Fruit fly (Drosophila melanogaster) whole organism, embryonic: ENCODE data around the gene elgi.
A peak's percentile ranks its signal among the peaks of the same experiment; 100 is the strongest.

Experiments
- ATbp ChIP-seq: fragments of 200-800 bp; sonication (Bioruptor generic); optimal IDR thresholded peaks from 2 replicates; lab custom pipeline; 2017; ENCODE audit warnings: missing biosample characterization, mild to moderate bottlenecking, missing genetic modification characterization, missing genetic modification reagents
- B-H1 ChIP-seq: fragments of 200-800 bp; sonication (Bioruptor generic); IDR thresholded peaks from 3 replicates; pipeline ENCODE4 v1.3.6; 2022; ENCODE audit warnings: missing biosample characterization, missing genetic modification characterization
- CG10267 ChIP-seq: fragments of 200-800 bp; sonication (Bioruptor generic); optimal IDR thresholded peaks from 2 replicates; lab custom pipeline; 2018; ENCODE audit warnings: missing biosample characterization, mild to moderate bottlenecking, missing genetic modification characterization, moderate library complexity
- CG10959 ChIP-seq: fragments of 200-800 bp; sonication (Bioruptor generic); IDR thresholded peaks from 2 replicates; pipeline ENCODE4 v1.3.6; 2022; ENCODE audit warnings: missing biosample characterization, missing genetic modification characterization
- CG15696 ChIP-seq: fragments of 200-800 bp; sonication (Bioruptor generic); optimal IDR thresholded peaks from 2 replicates; lab custom pipeline; 2019; ENCODE audit warnings: missing biosample characterization, mild to moderate bottlenecking, missing genetic modification characterization, moderate library complexity
- CG17802 ChIP-seq: fragments of 200-800 bp; sonication (Bioruptor generic); optimal IDR thresholded peaks from 2 replicates; lab custom pipeline; 2018; ENCODE audit warnings: missing biosample characterization, mild to moderate bottlenecking, missing genetic modification characterization, moderate library complexity
- CG18619 ChIP-seq: fragments of 200-800 bp; sonication (Bioruptor generic); optimal IDR thresholded peaks from 3 replicates; lab custom pipeline; 2017; ENCODE audit warnings: missing biosample characterization, mild to moderate bottlenecking, missing genetic modification characterization
- CG2129 ChIP-seq: fragments of 200-800 bp; sonication (Bioruptor generic); IDR thresholded peaks from 2 replicates; pipeline ENCODE4 v1.3.6; 2022; ENCODE audit warnings: missing biosample characterization, missing genetic modification characterization; ENCODE audit not compliant: partially characterized antibody
- CG2712 ChIP-seq: fragments of 200-800 bp; optimal IDR thresholded peaks from 3 replicates; lab custom pipeline; 2019; ENCODE audit warnings: missing biosample characterization, mild to moderate bottlenecking, missing genetic modification characterization, moderate library complexity
- CG30020 ChIP-seq: fragments of 200-800 bp; optimal IDR thresholded peaks from 2 replicates; lab custom pipeline; 2019; ENCODE audit warnings: missing biosample characterization, mild to moderate bottlenecking, missing genetic modification characterization, moderate library complexity
- CG30431 ChIP-seq: fragments of 200-800 bp; sonication (Bioruptor generic); optimal IDR thresholded peaks from 2 replicates; lab custom pipeline; 2017; ENCODE audit warnings: missing biosample characterization, missing genetic modification characterization
- CG31224 ChIP-seq: fragments of 200-800 bp; sonication (Bioruptor generic); IDR thresholded peaks from 2 replicates; pipeline ENCODE4 v1.3.6; 2022; ENCODE audit warnings: missing biosample characterization, missing genetic modification characterization
- CG33557 ChIP-seq: fragments of 200-800 bp; sonication (Bioruptor generic); optimal IDR thresholded peaks from 2 replicates; lab custom pipeline; 2019; ENCODE audit warnings: missing biosample characterization, mild to moderate bottlenecking, missing genetic modification characterization, moderate library complexity
- CG3407 ChIP-seq: fragments of 200-800 bp; sonication (Bioruptor generic); optimal IDR thresholded peaks from 2 replicates; lab custom pipeline; 2018; ENCODE audit warnings: missing biosample characterization, mild to moderate bottlenecking, missing genetic modification characterization
- CG4282 ChIP-seq: fragments of 200-800 bp; sonication (Bioruptor generic); optimal IDR thresholded peaks from 2 replicates; lab custom pipeline; 2016; ENCODE audit warnings: missing biosample characterization, missing genetic modification characterization
- CG7357 ChIP-seq: fragments of 200-800 bp; sonication (Bioruptor generic); IDR thresholded peaks from 3 replicates; pipeline ENCODE4 v1.3.6; 2022; ENCODE audit warnings: missing biosample characterization, missing genetic modification characterization
- CG8359 ChIP-seq: fragments of 200-800 bp; sonication (Bioruptor generic); optimal IDR thresholded peaks from 2 replicates; lab custom pipeline; 2017; ENCODE audit warnings: missing biosample characterization, mild to moderate bottlenecking, missing genetic modification characterization, borderline replicate concordance
- CG8478 ChIP-seq: fragments of >200 bp; optimal IDR thresholded peaks from 2 replicates; lab custom pipeline; 2018
- CG9797 ChIP-seq: fragments of 200-800 bp; sonication (Bioruptor generic); optimal IDR thresholded peaks from 3 replicates; lab custom pipeline; 2018; ENCODE audit warnings: missing biosample characterization, mild to moderate bottlenecking, missing genetic modification characterization
- CG9876 ChIP-seq: fragments of 200-800 bp; sonication (Bioruptor generic); optimal IDR thresholded peaks from 2 replicates; lab custom pipeline; 2016; ENCODE audit warnings: missing biosample characterization, missing genetic modification characterization
- Dbx ChIP-seq: fragments of 200-800 bp; sonication (Bioruptor generic); IDR thresholded peaks from 3 replicates; pipeline ENCODE4 v1.3.6; 2022; ENCODE audit warnings: missing biosample characterization, missing genetic modification characterization
- Dfd ChIP-seq, 2 experiments: fragments of >200 bp; optimal IDR thresholded peaks; 2 replicates each; lab custom pipeline; 2017; ENCODE audit warnings: missing biosample characterization in 2 of 2, missing genetic modification characterization in 2 of 2
- ERR ChIP-seq: fragments of 200-800 bp; sonication (Bioruptor generic); optimal IDR thresholded peaks from 2 replicates; lab custom pipeline; 2016; ENCODE audit warnings: missing biosample characterization, missing genetic modification characterization
- Fer2 ChIP-seq: fragments of 200-800 bp; sonication (Bioruptor generic); optimal IDR thresholded peaks from 2 replicates; lab custom pipeline; 2018; ENCODE audit warnings: missing biosample characterization, mild to moderate bottlenecking, missing genetic modification characterization, moderate library complexity
- Gug ChIP-seq: fragments of 200-800 bp; sonication (Bioruptor generic); IDR thresholded peaks from 4 replicates; pipeline ENCODE4 v1.3.6; 2022; ENCODE audit warnings: missing biosample characterization, missing genetic modification characterization
- HLHmδ ChIP-seq: fragments of 200-800 bp; sonication (Bioruptor generic); optimal IDR thresholded peaks from 2 replicates; lab custom pipeline; 2018; ENCODE audit warnings: missing biosample characterization, mild to moderate bottlenecking, missing genetic modification characterization, moderate library complexity
- HmgZ ChIP-seq: fragments of 200-800 bp; sonication (Bioruptor generic); optimal IDR thresholded peaks from 2 replicates; lab custom pipeline; 2018; ENCODE audit warnings: missing biosample characterization, mild to moderate bottlenecking, missing genetic modification characterization
- Hmx ChIP-seq: fragments of 200-800 bp; sonication (Bioruptor generic); optimal IDR thresholded peaks from 2 replicates; lab custom pipeline; 2016; ENCODE audit warnings: missing biosample characterization, missing genetic modification characterization
- Hr51 ChIP-seq, 2 experiments: fragments of 200-800 bp; sonication (Bioruptor generic); optimal IDR thresholded peaks; 2 replicates in 1 of 2; 3 replicates in 1 of 2; lab custom pipeline; 2016 to 2018; ENCODE audit warnings: missing biosample characterization in 2 of 2, missing genetic modification characterization in 2 of 2, mild to moderate bottlenecking in 1 of 2, moderate library complexity in 1 of 2
- Mrtf ChIP-seq: fragments of 200-800 bp; sonication (Bioruptor generic); IDR thresholded peaks from 3 replicates; pipeline ENCODE4 v1.3.6; 2022; ENCODE audit warnings: missing biosample characterization, missing genetic modification characterization
- Rfx ChIP-seq: fragments of 200-800 bp; sonication (Bioruptor generic); IDR thresholded peaks from 2 replicates; pipeline ENCODE4 v1.3.6; 2022; ENCODE audit warnings: missing biosample characterization, missing genetic modification characterization
- Spps ChIP-seq: fragments of 200-800 bp; sonication (Bioruptor generic); optimal IDR thresholded peaks from 2 replicates; lab custom pipeline; 2018; ENCODE audit warnings: missing biosample characterization, mild to moderate bottlenecking, missing genetic modification characterization
- Xbp1 ChIP-seq: fragments of 200-800 bp; sonication (Bioruptor generic); optimal IDR thresholded peaks from 3 replicates; lab custom pipeline; 2016; ENCODE audit warnings: missing biosample characterization, mild to moderate bottlenecking, missing genetic modification characterization
- ash1 ChIP-seq: fragments of 200-800 bp; sonication (Bioruptor generic); optimal IDR thresholded peaks from 2 replicates; lab custom pipeline; 2018; ENCODE audit warnings: missing biosample characterization, mild to moderate bottlenecking, missing genetic modification characterization
- crol ChIP-seq: fragments of 200-800 bp; sonication (Bioruptor generic); IDR thresholded peaks from 2 replicates; pipeline ENCODE4 v1.3.6; 2022; ENCODE audit warnings: missing biosample characterization, missing genetic modification characterization
- dan ChIP-seq: fragments of 200-800 bp; sonication (Bioruptor generic); IDR thresholded peaks from 2 replicates; pipeline ENCODE4 v1.3.6; 2022; ENCODE audit warnings: missing biosample characterization, missing genetic modification characterization
- disco-r ChIP-seq: fragments of 200-800 bp; sonication (Bioruptor generic); optimal IDR thresholded peaks from 2 replicates; lab custom pipeline; 2016; ENCODE audit warnings: missing biosample characterization, missing genetic modification characterization
- dysf ChIP-seq: fragments of 200-800 bp; sonication (Bioruptor generic); IDR thresholded peaks from 3 replicates; pipeline ENCODE4 v1.3.6; 2022; ENCODE audit warnings: missing biosample characterization, missing genetic modification characterization
- ems ChIP-seq: fragments of 200-800 bp; sonication (Bioruptor generic); optimal IDR thresholded peaks from 3 replicates; lab custom pipeline; 2016; ENCODE audit warnings: missing biosample characterization, missing genetic modification characterization
- ewg ChIP-seq: fragments of 200-800 bp; sonication (Bioruptor generic); optimal IDR thresholded peaks from 3 replicates; lab custom pipeline; 2017; ENCODE audit warnings: mild to moderate bottlenecking, missing biosample characterization, missing genetic modification reagents, missing genetic modification characterization
- fru ChIP-seq: fragments of >200 bp; optimal IDR thresholded peaks from 2 replicates; lab custom pipeline; 2017
- nom ChIP-seq: fragments of 200-800 bp; sonication (Bioruptor generic); optimal IDR thresholded peaks from 2 replicates; lab custom pipeline; 2017; ENCODE audit warnings: missing biosample characterization, missing genetic modification characterization, mild to moderate bottlenecking, moderate library complexity, missing genetic modification reagents
- pfk ChIP-seq: fragments of 200-800 bp; sonication (Bioruptor generic); optimal IDR thresholded peaks from 2 replicates; lab custom pipeline; 2018; ENCODE audit warnings: missing biosample characterization, mild to moderate bottlenecking, missing genetic modification characterization, moderate library complexity
- pum ChIP-seq: fragments of 200-800 bp; sonication (Bioruptor generic); optimal IDR thresholded peaks from 2 replicates; lab custom pipeline; 2016; ENCODE audit warnings: missing biosample characterization, missing genetic modification characterization
- ranshi ChIP-seq: fragments of 200-800 bp; sonication (Bioruptor generic); IDR thresholded peaks from 2 replicates; pipeline ENCODE4 v1.3.6; 2022; ENCODE audit warnings: missing biosample characterization, missing genetic modification characterization
- slbo ChIP-seq: fragments of 200-800 bp; sonication (Bioruptor generic); IDR thresholded peaks from 2 replicates; pipeline ENCODE4 v1.3.6; 2022; ENCODE audit warnings: missing biosample characterization, missing genetic modification characterization
- sr ChIP-seq: fragments of 200-800 bp; sonication (Bioruptor generic); IDR thresholded peaks from 3 replicates; pipeline ENCODE4 v1.3.6; 2022; ENCODE audit warnings: missing biosample characterization, missing genetic modification characterization
- tin ChIP-seq: fragments of 200-800 bp; sonication (Bioruptor generic); optimal IDR thresholded peaks from 3 replicates; lab custom pipeline; 2016; ENCODE audit warnings: missing biosample characterization, missing genetic modification characterization
- tio ChIP-seq: fragments of 200-800 bp; sonication (Bioruptor generic); optimal IDR thresholded peaks from 2 replicates; lab custom pipeline; 2017; ENCODE audit warnings: missing biosample characterization, missing genetic modification characterization, inconsistent platforms
- vvl ChIP-seq: fragments of 200-800 bp; sonication (Bioruptor generic); IDR thresholded peaks from 2 replicates; pipeline ENCODE4 v1.3.6; 2022; ENCODE audit warnings: missing biosample characterization, missing genetic modification characterization
- yki ChIP-seq: fragments of >200 bp; optimal IDR thresholded peaks from 3 replicates; lab custom pipeline; 2018

Gene elgi

DNA sequence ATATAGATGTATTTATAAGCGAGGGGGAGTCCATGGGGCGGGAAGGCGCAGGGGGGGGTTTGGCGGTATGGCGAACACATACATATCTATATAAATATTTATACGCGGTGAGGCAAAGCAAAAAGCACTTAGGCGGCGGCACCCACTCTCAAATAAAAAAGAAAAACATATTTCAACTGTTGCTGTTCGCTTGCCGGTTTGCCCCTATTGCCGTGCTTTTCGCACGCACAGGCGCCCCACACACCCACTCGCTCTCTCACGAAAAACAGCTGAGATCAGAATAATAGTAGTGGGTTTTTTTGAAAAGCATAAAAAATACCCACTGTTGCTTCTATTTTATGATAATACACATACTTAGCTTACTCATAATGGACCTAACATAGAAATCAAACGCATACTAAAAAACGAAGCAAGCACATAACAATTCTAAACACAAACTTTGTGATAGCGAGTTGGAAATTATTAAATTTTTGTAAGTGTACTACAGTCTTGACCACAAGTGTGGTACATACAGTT lies 44.9 kb downstream of the elgi start (continued):
- TF ChIP-seq Gug (peak; percentile 50; the same call in 2 of the 4 replicates), CG8478 (no peak), CG8359 (no peak), CG30431 (GFP tag; lab: Kevin White, UChicago) (no peak), Xbp1 (GFP tag; lab: Kevin White, UChicago) (peak; percentile 67), CG10959 (GFP tag; lab: Robert Waterston, UW) (no peak), CG30020 (no peak), CG15696 (tag; lab: Kevin White, UChicago) (peak; percentile 13), Hmx (GFP tag; lab: Kevin White, UChicago) (peak; percentile 67), dysf (GFP tag; lab: Robert Waterston, UW) (peak; percentile 85; the same call in 2 of the 3 replicates), vvl (GFP tag; lab: Robert Waterston, UW) (no peak; the same call in 1 of the 2 replicates), CG18619 (GFP tag; lab: Kevin White, UChicago) (peak; percentile 80), fru (lab: Kevin White, UChicago) (no peak), Fer2 (peak; percentile 21), yki (lab: Kevin White, UChicago) (no peak), ATbp (no peak), disco-r (peak; percentile 35), CG2712 (tag; lab: Kevin White, UChicago) (peak; percentile 68), ash1 (GFP tag; lab: Kevin White, UChicago) (peak; percentile 13), ems (peak; percentile 57), crol (GFP tag; lab: Robert Waterston, UW) (peak; percentile 95), tio (GFP tag; lab: Kevin White, UChicago) (peak; percentile 75), slbo (peak; percentile 80), CG10267 (tag; lab: Kevin White, UChicago) (peak; percentile 31), nom (no peak), tin (GFP tag; lab: Kevin White, UChicago) (peak; percentile 59), B-H1 (GFP tag; lab: Robert Waterston, UW) (peak; percentile 26; the same call in 2 of the 3 replicates), pfk (no peak), CG7357 (GFP tag; lab: Robert Waterston, UW) (0 out of 3 replicates have a peak, but pooled peaks have one; percentile 47), Spps (tag; lab: Kevin White, UChicago) (no peak), CG9876 (peak; percentile 13), CG17802 (tag; lab: Kevin White, UChicago) (no peak), Rfx (GFP tag; lab: Robert Waterston, UW) (peak; percentile 83), pum (GFP tag; lab: Kevin White, UChicago) (peak; percentile 63), CG3407 (GFP tag; lab: Kevin White, UChicago) (peak; percentile 27), HmgZ (peak; percentile 83), ranshi (GFP tag; lab: Robert Waterston, UW) (peak; percentile 55; the same call in 1 of the 2 replicates), CG33557 (no peak), Dbx (GFP tag; lab: Robert Waterston, UW) (peak; percentile 75; the same call in 2 of the 3 replicates), Hr51 (GFP tag; optimal IDR thresholded peaks at IDR 0.05; lab: Kevin White, UChicago) (peak; percentile 65 to 85), Mrtf (GFP tag; lab: Robert Waterston, UW) (no peak; the same call in 2 of the 3 replicates), ewg (GFP tag; lab: Kevin White, UChicago) (peak; percentile 40), ERR (peak; percentile 72), sr (GFP tag; lab: Robert Waterston, UW) (peak; percentile 97), CG2129 (GFP tag; lab: Robert Waterston, UW) (no peak), HLHmδ (no peak), CG9797 (no peak), CG4282 (GFP tag; lab: Kevin White, UChicago) (peak; percentile 51), Dfd (GFP tag; optimal IDR thresholded peaks at IDR 0.05; lab: Kevin White, UChicago) (no peak), CG31224 (GFP tag; lab: Robert Waterston, UW) (peak; percentile 50; the same call in 1 of the 2 replicates), dan (GFP tag; lab: Robert Waterston, UW) (no peak)
